Fruit fly (Drosophila melanogaster) whole organism, embryonic: ENCODE measurements around the gene BTBD9.

Experiments
- Ada2b ChIP-seq: fragments of 200-800 bp; sonication (Bioruptor generic); IDR thresholded peaks from 2 replicates; pipeline ENCODE4 v1.3.6; 2022; ENCODE audit warnings: missing biosample characterization, missing genetic modification characterization
- Asciz ChIP-seq: fragments of 200-800 bp; sonication (Bioruptor generic); optimal IDR thresholded peaks from 2 replicates; lab custom pipeline; 2017; ENCODE audit warnings: missing biosample characterization, mild to moderate bottlenecking, missing genetic modification characterization, missing genetic modification reagents
- B-H1 ChIP-seq: fragments of 200-800 bp; sonication (Bioruptor generic); IDR thresholded peaks from 3 replicates; pipeline ENCODE4 v1.3.6; 2022; ENCODE audit warnings: missing biosample characterization, missing genetic modification characterization
- CG1024 ChIP-seq: fragments of 200-800 bp; sonication (Bioruptor generic); IDR thresholded peaks from 2 replicates; pipeline ENCODE4 v1.3.6; 2022; ENCODE audit warnings: missing biosample characterization, missing genetic modification characterization
- CG10321 ChIP-seq: fragments of 200-800 bp; sonication (Bioruptor generic); IDR thresholded peaks from 2 replicates; pipeline ENCODE4 v1.3.6; 2022; ENCODE audit warnings: missing biosample characterization, missing genetic modification characterization
- CG10654 ChIP-seq: fragments of 200-800 bp; sonication (Bioruptor generic); optimal IDR thresholded peaks from 2 replicates; lab custom pipeline; 2016; ENCODE audit warnings: missing biosample characterization, missing genetic modification characterization
- CG12104 ChIP-seq: fragments of 200-800 bp; sonication (Bioruptor generic); optimal IDR thresholded peaks from 3 replicates; lab custom pipeline; 2016; ENCODE audit warnings: missing biosample characterization, missing genetic modification characterization
- CG14667 ChIP-seq: fragments of 200-800 bp; sonication (Bioruptor generic); IDR thresholded peaks from 2 replicates; pipeline ENCODE4 v1.3.6; 2022; ENCODE audit warnings: missing biosample characterization, missing genetic modification characterization
- CG15011 ChIP-seq: fragments of 200-800 bp; sonication (Bioruptor generic); optimal IDR thresholded peaks from 3 replicates; lab custom pipeline; 2018; ENCODE audit warnings: missing biosample characterization, mild to moderate bottlenecking, missing genetic modification characterization
- CG17359 ChIP-seq: fragments of 200-800 bp; sonication (Bioruptor generic); optimal IDR thresholded peaks from 3 replicates; lab custom pipeline; 2018; ENCODE audit warnings: missing biosample characterization, mild to moderate bottlenecking, missing genetic modification characterization, moderate library complexity
- CG17568 ChIP-seq: fragments of 200-800 bp; sonication (Bioruptor generic); optimal IDR thresholded peaks from 2 replicates; lab custom pipeline; 2018; ENCODE audit warnings: missing biosample characterization, mild to moderate bottlenecking, missing genetic modification characterization, moderate library complexity
- CG1832 ChIP-seq: fragments of 200-800 bp; sonication (Bioruptor generic); optimal IDR thresholded peaks from 2 replicates; lab custom pipeline; 2017; ENCODE audit warnings: missing biosample characterization, mild to moderate bottlenecking, missing genetic modification characterization, inconsistent platforms
- CG18476 ChIP-seq: fragments of 200-800 bp; sonication (Bioruptor generic); optimal IDR thresholded peaks from 2 replicates; lab custom pipeline; 2016; ENCODE audit warnings: missing biosample characterization, mild to moderate bottlenecking, missing genetic modification characterization
- CG6791 ChIP-seq: fragments of 200-800 bp; sonication (Bioruptor generic); IDR thresholded peaks from 3 replicates; pipeline ENCODE4 v1.3.6; 2022; ENCODE audit warnings: missing biosample characterization, missing genetic modification characterization; ENCODE audit not compliant: partially characterized antibody
- CG9727 ChIP-seq: fragments of 200-800 bp; sonication (Bioruptor generic); optimal IDR thresholded peaks from 3 replicates; lab custom pipeline; 2017; ENCODE audit warnings: missing biosample characterization, mild to moderate bottlenecking, missing genetic modification characterization
- CG9932 ChIP-seq: fragments of 200-800 bp; sonication (Bioruptor generic); IDR thresholded peaks from 2 replicates; pipeline ENCODE4 v1.3.6; 2022; ENCODE audit warnings: missing biosample characterization, missing genetic modification characterization
- CHES-1-like ChIP-seq: fragments of 200-800 bp; sonication (Bioruptor generic); optimal IDR thresholded peaks from 2 replicates; lab custom pipeline; 2016; ENCODE audit warnings: missing biosample characterization, missing genetic modification characterization
- CkIIα-i1 ChIP-seq: fragments of 200-800 bp; sonication (Bioruptor generic); IDR thresholded peaks from 2 replicates; pipeline ENCODE4 v1.3.6; 2022; ENCODE audit warnings: missing biosample characterization, missing genetic modification characterization
- Deaf1 ChIP-seq: fragments of 200-800 bp; optimal IDR thresholded peaks from 3 replicates; lab custom pipeline; 2019; ENCODE audit warnings: missing biosample characterization, mild to moderate bottlenecking, missing genetic modification characterization, moderate library complexity
- ERR ChIP-seq: fragments of 200-800 bp; sonication (Bioruptor generic); optimal IDR thresholded peaks from 2 replicates; lab custom pipeline; 2016; ENCODE audit warnings: missing biosample characterization, missing genetic modification characterization
- Nf-YA ChIP-seq: fragments of 200-800 bp; sonication (Bioruptor generic); IDR thresholded peaks from 2 replicates; pipeline ENCODE4 v1.3.6; 2022; ENCODE audit warnings: missing biosample characterization, missing genetic modification characterization
- Ravus ChIP-seq: fragments of 200-800 bp; sonication (Bioruptor generic); IDR thresholded peaks from 2 replicates; pipeline ENCODE4 v1.3.6; 2022; ENCODE audit warnings: missing biosample characterization, missing genetic modification characterization
- Rfx ChIP-seq: fragments of 200-800 bp; sonication (Bioruptor generic); IDR thresholded peaks from 2 replicates; pipeline ENCODE4 v1.3.6; 2022; ENCODE audit warnings: missing biosample characterization, missing genetic modification characterization
- Sox102F ChIP-seq: fragments of 200-800 bp; sonication (Bioruptor generic); optimal IDR thresholded peaks from 2 replicates; lab custom pipeline; 2018; ENCODE audit warnings: missing biosample characterization, mild to moderate bottlenecking, missing genetic modification characterization, moderate library complexity
- Spps ChIP-seq: fragments of 200-800 bp; sonication (Bioruptor generic); optimal IDR thresholded peaks from 2 replicates; lab custom pipeline; 2018; ENCODE audit warnings: missing biosample characterization, mild to moderate bottlenecking, missing genetic modification characterization
- Sry-δ ChIP-seq: fragments of 200-800 bp; sonication (Bioruptor generic); optimal IDR thresholded peaks from 2 replicates; lab custom pipeline; 2016; ENCODE audit warnings: missing biosample characterization, missing genetic modification characterization
- az2 ChIP-seq: fragments of 200-800 bp; sonication (Bioruptor generic); optimal IDR thresholded peaks from 3 replicates; lab custom pipeline; 2016; ENCODE audit warnings: missing biosample characterization, missing genetic modification characterization
- bcd ChIP-seq: fragments of 200-800 bp; sonication (Bioruptor generic); optimal IDR thresholded peaks from 2 replicates; lab custom pipeline; 2017; ENCODE audit warnings: missing biosample characterization, mild to moderate bottlenecking, missing genetic modification characterization
- bsh ChIP-seq, 2 experiments: fragments of 200-800 bp; sonication (Bioruptor generic); optimal IDR thresholded peaks; 2 replicates each; lab custom pipeline; 2017 to 2018; ENCODE audit warnings: mild to moderate bottlenecking in 2 of 2, missing biosample characterization in 2 of 2, missing genetic modification characterization in 2 of 2, moderate library complexity in 1 of 2
- caup ChIP-seq: fragments of 200-800 bp; sonication (Bioruptor generic); optimal IDR thresholded peaks from 3 replicates; lab custom pipeline; 2017; ENCODE audit warnings: missing biosample characterization, mild to moderate bottlenecking, missing genetic modification characterization, moderate library complexity; ENCODE audit not compliant: severe bottlenecking
- croc ChIP-seq: fragments of 200-800 bp; sonication (Bioruptor generic); conservative IDR thresholded peaks from 3 replicates; pipeline ENCODE4 v1.3.6; 2022; ENCODE audit warnings: missing biosample characterization, missing genetic modification characterization
- disco-r ChIP-seq: fragments of 200-800 bp; sonication (Bioruptor generic); optimal IDR thresholded peaks from 2 replicates; lab custom pipeline; 2016; ENCODE audit warnings: missing biosample characterization, missing genetic modification characterization
- dpn ChIP-seq, 2 experiments: fragments of 200-800 bp; sonication (Bioruptor generic); optimal IDR thresholded peaks; 3 replicates each; lab custom pipeline; 2016; ENCODE audit warnings: missing biosample characterization in 2 of 2, missing genetic modification characterization in 2 of 2
- eve ChIP-seq, 2 experiments: fragments of >200 bp; optimal IDR thresholded peaks; 2 replicates each; lab custom pipeline; 2017; ENCODE audit warnings: missing biosample characterization in 2 of 2, missing genetic modification characterization in 2 of 2
- ftz-f1 ChIP-seq: fragments of 200-800 bp; sonication (Bioruptor generic); optimal IDR thresholded peaks from 2 replicates; lab custom pipeline; 2016; ENCODE audit warnings: missing biosample characterization, missing genetic modification characterization
- fu2 ChIP-seq: fragments of 200-800 bp; sonication (Bioruptor generic); optimal IDR thresholded peaks from 2 replicates; lab custom pipeline; 2016; ENCODE audit warnings: missing biosample characterization, missing genetic modification characterization
- her ChIP-seq: fragments of 200-800 bp; sonication (Bioruptor generic); optimal IDR thresholded peaks from 2 replicates; lab custom pipeline; 2016; ENCODE audit warnings: missing biosample characterization, missing genetic modification characterization
- lmd ChIP-seq: fragments of 200-800 bp; sonication (Bioruptor generic); IDR thresholded peaks from 2 replicates; pipeline ENCODE4 v1.3.6; 2022; ENCODE audit warnings: missing biosample characterization, missing genetic modification characterization
- lola ChIP-seq, 3 experiments: fragments of >200 bp in 2 of 3; fragments of 200-800 bp in 1 of 3; sonication (Bioruptor generic) in 1 of 3; optimal IDR thresholded peaks; 2 replicates each; lab custom pipeline; 2017 to 2019; ENCODE audit warnings: missing biosample characterization in 3 of 3, missing genetic modification characterization in 3 of 3, mild to moderate bottlenecking in 1 of 3, moderate library complexity in 1 of 3
- mirr ChIP-seq: fragments of 200-800 bp; sonication (Bioruptor generic); optimal IDR thresholded peaks from 3 replicates; lab custom pipeline; 2018; ENCODE audit warnings: missing biosample characterization, mild to moderate bottlenecking, missing genetic modification characterization
- nau ChIP-seq: fragments of 200-800 bp; sonication (Bioruptor generic); optimal IDR thresholded peaks from 3 replicates; lab custom pipeline; 2017; ENCODE audit warnings: missing biosample characterization, mild to moderate bottlenecking, missing genetic modification characterization, missing genetic modification reagents
- odd ChIP-seq: fragments of 200-800 bp; sonication (Bioruptor generic); optimal IDR thresholded peaks from 2 replicates; lab custom pipeline; 2017; ENCODE audit warnings: missing biosample characterization, mild to moderate bottlenecking, missing genetic modification characterization
- phol ChIP-seq: fragments of 200-800 bp; sonication (Bioruptor generic); optimal IDR thresholded peaks from 3 replicates; lab custom pipeline; 2018; ENCODE audit warnings: missing biosample characterization, mild to moderate bottlenecking, missing genetic modification characterization, moderate library complexity
- sob ChIP-seq: fragments of 200-800 bp; sonication (Bioruptor generic); IDR thresholded peaks from 2 replicates; pipeline ENCODE4 v1.3.6; 2022; ENCODE audit warnings: missing biosample characterization, missing genetic modification characterization
- tap ChIP-seq: fragments of 200-800 bp; optimal IDR thresholded peaks from 3 replicates; lab custom pipeline; 2019; ENCODE audit warnings: missing biosample characterization, mild to moderate bottlenecking, missing genetic modification characterization, moderate library complexity
- tgo ChIP-seq: fragments of 200-800 bp; sonication (Bioruptor generic); IDR thresholded peaks from 3 replicates; pipeline ENCODE4 v1.3.6; 2022; ENCODE audit warnings: missing biosample characterization, missing genetic modification characterization
- tio ChIP-seq: fragments of 200-800 bp; sonication (Bioruptor generic); optimal IDR thresholded peaks from 2 replicates; lab custom pipeline; 2017; ENCODE audit warnings: missing biosample characterization, missing genetic modification characterization, inconsistent platforms
- tx ChIP-seq: fragments of 200-800 bp; sonication (Bioruptor generic); optimal IDR thresholded peaks from 2 replicates; lab custom pipeline; 2016; ENCODE audit warnings: missing biosample characterization, missing genetic modification characterization
- vfl ChIP-seq: fragments of 200-800 bp; sonication (Bioruptor generic); optimal IDR thresholded peaks from 2 replicates; lab custom pipeline; 2016; ENCODE audit warnings: missing biosample characterization, missing genetic modification characterization
- zf30C ChIP-seq: fragments of 200-800 bp; sonication (Bioruptor generic); optimal IDR thresholded peaks from 3 replicates; lab custom pipeline; 2018; ENCODE audit warnings: missing biosample characterization, mild to moderate bottlenecking, missing genetic modification characterization

The BTBD9 gene

DNA sequence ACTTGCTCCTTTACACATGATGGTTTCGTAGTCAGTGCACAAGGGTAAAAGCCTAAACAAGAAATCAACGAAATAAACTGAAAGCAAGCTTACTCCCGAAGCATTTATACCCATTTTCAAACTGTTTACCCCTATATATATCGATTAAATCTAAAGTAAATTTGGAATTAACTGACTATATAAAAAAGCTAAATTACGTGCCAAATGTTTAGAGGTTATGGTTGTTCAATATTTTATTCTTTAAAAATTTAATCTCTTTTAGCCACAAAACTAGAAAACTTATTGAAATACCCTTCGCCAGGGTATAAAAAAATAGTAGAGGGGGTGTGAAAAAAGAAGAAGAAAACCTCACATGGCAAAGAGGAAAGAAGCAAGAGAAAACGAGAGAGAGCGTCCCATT lies 36.5 kb upstream of the BTBD9 start (continued):
- TF ChIP-seq tx (GFP tag; lab: Kevin White, UChicago) (peak; percentile 30), CG6791 (GFP tag; lab: Robert Waterston, UW) (no peak), vfl (GFP tag; lab: Kevin White, UChicago) (no peak), mirr (GFP tag; lab: Kevin White, UChicago) (no peak), CG1832 (GFP tag; lab: Kevin White, UChicago) (no peak), Nf-YA (no peak), CG15011 (peak; percentile 50), CG18476 (GFP tag; lab: Kevin White, UChicago) (peak; percentile 22), ftz-f1 (GFP tag; lab: Kevin White, UChicago) (no peak), Sry-δ (peak; percentile 12), eve (GFP tag; optimal IDR thresholded peaks at IDR 0.05; lab: Kevin White, UChicago) (peak in 1 of 2 experiments; percentile 68), caup (GFP tag; lab: Kevin White, UChicago) (peak; percentile 52), CG12104 (GFP tag; lab: Kevin White, UChicago) (peak; percentile 6), bsh (GFP tag; optimal IDR thresholded peaks at IDR 0.05; lab: Kevin White, UChicago) (peak in 1 of 2 experiments; percentile 73), CG17359 (peak; percentile 67), Sox102F (GFP tag; lab: Kevin White, UChicago) (peak; percentile 69), CG1024 (GFP tag; lab: Robert Waterston, UW) (0 out of 2 replicates have a peak, but pooled peaks have one; percentile 17), Rfx (GFP tag; lab: Robert Waterston, UW) (no peak), croc (peak; percentile 22; the same call in 1 of the 3 replicates), her (GFP tag; lab: Kevin White, UChicago) (no peak), phol (tag; lab: Kevin White, UChicago) (peak; percentile 65), dpn (GFP tag; optimal IDR thresholded peaks at IDR 0.05; lab: Kevin White, UChicago) (peak; percentile 32 to 46), lmd (GFP tag; lab: Robert Waterston, UW) (peak; percentile 54), fu2 (no peak), tap (tag; lab: Kevin White, UChicago) (peak; percentile 55), CG14667 (GFP tag; lab: Robert Waterston, UW) (no peak), Asciz (GFP tag; lab: Kevin White, UChicago) (no peak), disco-r (peak; percentile 27), CG17568 (peak; percentile 10), CHES-1-like (peak; percentile 30), Ada2b (GFP tag; lab: Robert Waterston, UW) (peak; percentile 57), sob (GFP tag; lab: Robert Waterston, UW) (0 out of 2 replicates have a peak, but pooled peaks have one; percentile 13), tio (GFP tag; lab: Kevin White, UChicago) (peak; percentile 32), CG9727 (peak; percentile 81), CG10654 (peak; percentile 28), Spps (tag; lab: Kevin White, UChicago) (peak; percentile 33), nau (GFP tag; lab: Kevin White, UChicago) (peak; percentile 33), CkIIα-i1 (GFP tag; lab: Robert Waterston, UW) (no peak), odd (peak; percentile 29), zf30C (GFP tag; lab: Kevin White, UChicago) (no peak), ERR (GFP tag; lab: Kevin White, UChicago) (no peak), CG10321 (no peak), CG9932 (peak; percentile 28; the same call in 1 of the 2 replicates), Ravus (GFP tag; lab: Robert Waterston, UW) (no peak), tgo (GFP tag; lab: Robert Waterston, UW) (peak; percentile 44), lola (GFP tag; optimal IDR thresholded peaks at IDR 0.05; lab: Kevin White, UChicago) (peak in 1 of 3 experiments; percentile 74), bcd (GFP tag; lab: Kevin White, UChicago) (peak; percentile 39), az2 (GFP tag; lab: Kevin White, UChicago) (peak; percentile 29), B-H1 (GFP tag; lab: Robert Waterston, UW) (0 out of 3 replicates have a peak, but pooled peaks have one; percentile 16), Deaf1 (tag; lab: Kevin White, UChicago) (peak; percentile 36)
